Worm (Caenorhabditis elegans) whole organism, early embryonic: ENCODE data around the gene str-115.

Source experiments
- aly-1 ChIP-seq: sonication (generic microtip); optimal IDR thresholded peaks from 2 replicates; lab custom pipeline; 2016; ENCODE audit warnings: missing genetic modification characterization, missing compliant biosample characterization
- ama-1 ChIP-seq: fragments of 150-350 bp; optimal IDR thresholded peaks from 2 replicates; lab custom pipeline; 2014
- ceh-13 ChIP-seq: fragments of 200-800 bp; sonication (Bioruptor generic); optimal IDR thresholded peaks from 2 replicates; lab custom pipeline; 2018; ENCODE audit warnings: mild to moderate bottlenecking, missing genetic modification characterization, missing compliant biosample characterization
- hmbx-1 ChIP-seq: sonication (generic microtip); optimal IDR thresholded peaks from 2 replicates; lab custom pipeline; 2016; ENCODE audit warnings: mild to moderate bottlenecking, missing genetic modification characterization, missing compliant biosample characterization
- hmg-4 ChIP-seq: fragments of 200-800 bp; sonication (Bioruptor generic); optimal IDR thresholded peaks from 2 replicates; lab custom pipeline; 2018; ENCODE audit warnings: mild to moderate bottlenecking, missing genetic modification characterization, missing compliant biosample characterization
- pes-1 ChIP-seq: fragments of 200-800 bp; sonication (Bioruptor generic); IDR thresholded peaks from 2 replicates; pipeline ENCODE4 v1.3.6; 2022; ENCODE audit warnings: missing genetic modification reagents, missing genetic modification characterization, missing compliant biosample characterization
- scrt-1 ChIP-seq: fragments of 200-800 bp; sonication (Bioruptor generic); IDR thresholded peaks from 2 replicates; pipeline ENCODE4 v1.3.6; 2022; ENCODE audit warnings: missing genetic modification characterization, missing compliant biosample characterization
- sea-1 ChIP-seq: fragments of 200-800 bp; sonication (Bioruptor generic); conservative IDR thresholded peaks from 2 replicates; pipeline ENCODE4 v1.3.6; 2022; ENCODE audit warnings: missing genetic modification characterization, missing compliant biosample characterization
- tbx-11 ChIP-seq: fragments of 200-800 bp; sonication (Bioruptor generic); IDR thresholded peaks from 2 replicates; pipeline ENCODE4 v1.3.6; 2022; ENCODE audit warnings: missing genetic modification characterization, missing compliant biosample characterization
- tbx-37 ChIP-seq: fragments of 200-800 bp; sonication (Bioruptor generic); conservative IDR thresholded peaks from 2 replicates; pipeline ENCODE4 v1.3.6; 2022; ENCODE audit warnings: missing genetic modification reagents, missing genetic modification characterization, missing compliant biosample characterization
- tra-4 ChIP-seq: sonication (generic microtip); optimal IDR thresholded peaks from 2 replicates; lab custom pipeline; 2017; ENCODE audit warnings: missing genetic modification characterization, missing compliant biosample characterization

- TF ChIP-seq ama-1 (lab: Kevin White, UChicago) (no peak), hmbx-1 (tag; lab: Kevin White, UChicago) (no peak), pes-1 (no peak), ceh-13 (GFP tag; lab: Kevin White, UChicago) (no peak), aly-1 (tag; lab: Kevin White, UChicago) (no peak), scrt-1 (GFP tag; lab: Robert Waterston, UW) (no peak), sea-1 (no peak), tra-4 (tag; lab: Kevin White, UChicago) (no peak), tbx-37 (GFP tag; lab: Robert Waterston, UW) (no peak), hmg-4 (GFP tag; lab: Kevin White, UChicago) (no peak), tbx-11 (no peak)
Observed at ce11 chrV:11254980-11255379, 13.9 kb upstream of the str-115 start, which contains the start of gene srsx-31.
